Worm (Caenorhabditis elegans) whole organism, L4 larva: ENCODE measurements around the gene F11A10.5.

Experiments
- F49E8.2 ChIP-seq: sonication (generic microtip); optimal IDR thresholded peaks from 2 replicates; lab custom pipeline; 2016; ENCODE audit warnings: missing compliant biosample characterization, mild to moderate bottlenecking, missing genetic modification characterization, borderline replicate concordance
- ceh-32 ChIP-seq: sonication (generic microtip); optimal IDR thresholded peaks from 2 replicates; lab custom pipeline; 2016; ENCODE audit warnings: mild to moderate bottlenecking, missing genetic modification characterization, missing compliant biosample characterization; ENCODE audit not compliant: poor library complexity
- ces-1 ChIP-seq: fragments of 150-350 bp; sonication (generic microtip); optimal IDR thresholded peaks from 4 replicates; lab custom pipeline; 2014; ENCODE audit warnings: missing biosample characterization, missing genetic modification reagents, missing genetic modification characterization
- ctbp-1 ChIP-seq: fragments of 200-800 bp; sonication (Bioruptor generic); IDR thresholded peaks from 2 replicates; pipeline ENCODE4 v1.3.6; 2022; ENCODE audit warnings: missing genetic modification reagents, missing genetic modification characterization, missing compliant biosample characterization
- fos-1 ChIP-seq: fragments of 150-350 bp; optimal IDR thresholded peaks from 2 replicates; lab custom pipeline; 2014; ENCODE audit warnings: missing biosample characterization, missing genetic modification characterization
- lir-3 ChIP-seq: sonication (generic microtip); optimal IDR thresholded peaks from 2 replicates; lab custom pipeline; 2016; ENCODE audit warnings: mild to moderate bottlenecking, missing genetic modification characterization, missing compliant biosample characterization
- nhr-10 ChIP-seq: fragments of 150-350 bp; optimal IDR thresholded peaks from 2 replicates; lab custom pipeline; 2014; ENCODE audit warnings: missing biosample characterization, missing genetic modification characterization
- pqm-1 ChIP-seq: sonication (generic microtip); optimal IDR thresholded peaks from 2 replicates; lab custom pipeline; 2017; ENCODE audit warnings: missing biosample characterization, missing genetic modification characterization
- skn-1 ChIP-seq: fragments of 150-350 bp; optimal IDR thresholded peaks from 2 replicates; lab custom pipeline; 2014; ENCODE audit warnings: missing biosample characterization, missing genetic modification characterization
- unc-62 ChIP-seq, 3 experiments: fragments of 150-350 bp in 1 of 3; sonication (generic microtip); optimal IDR thresholded peaks in 2 of 3; peaks in 1 of 3; 1 replicate in 1 of 3; 2 replicates in 2 of 3; lab custom pipeline; 2014 to 2017; ENCODE audit warnings: missing biosample characterization in 3 of 3, missing genetic modification characterization in 3 of 3, missing genetic modification reagents in 3 of 3, missing genotype in 1 of 3
- vab-7 ChIP-seq: fragments of 200-800 bp; sonication (Bioruptor generic); IDR thresholded peaks from 2 replicates; pipeline ENCODE4 v1.3.6; 2022; ENCODE audit warnings: missing genetic modification reagents, missing genetic modification characterization, missing compliant biosample characterization

- TF ChIP-seq lir-3 (tag; lab: Kevin White, UChicago) (no peak), nhr-10 (tag; lab: Kevin White, UChicago) (no peak), fos-1 (tag; lab: Kevin White, UChicago) (no peak), unc-62 (GFP tag; optimal IDR thresholded peaks at IDR 0.05 in 1 of 2; lab: Kevin White, UChicago) (peak in 1 of 2 experiments; percentile 39), unc-62 (tag; optimal IDR thresholded peaks at IDR 0.05; lab: Kevin White, UChicago) (no peak), ctbp-1 (GFP tag; lab: Robert Waterston, UW) (no peak), F49E8.2 (tag; lab: Kevin White, UChicago) (no peak), ces-1 (GFP tag; lab: Kevin White, UChicago) (no peak), ceh-32 (tag; lab: Kevin White, UChicago) (no peak), vab-7 (GFP tag; lab: Robert Waterston, UW) (no peak), skn-1 (tag; lab: Kevin White, UChicago) (no peak), pqm-1 (tag; lab: Kevin White, UChicago) (no peak)
These were observed 29.1 kb downstream of the F11A10.5 start, which contains the start of gene aly-3 for ce11 chrIV:12122874-12123664.
